Worm (Caenorhabditis elegans): ENCODE results near the gene ufl-1.

Gene ufl-1

DNA sequence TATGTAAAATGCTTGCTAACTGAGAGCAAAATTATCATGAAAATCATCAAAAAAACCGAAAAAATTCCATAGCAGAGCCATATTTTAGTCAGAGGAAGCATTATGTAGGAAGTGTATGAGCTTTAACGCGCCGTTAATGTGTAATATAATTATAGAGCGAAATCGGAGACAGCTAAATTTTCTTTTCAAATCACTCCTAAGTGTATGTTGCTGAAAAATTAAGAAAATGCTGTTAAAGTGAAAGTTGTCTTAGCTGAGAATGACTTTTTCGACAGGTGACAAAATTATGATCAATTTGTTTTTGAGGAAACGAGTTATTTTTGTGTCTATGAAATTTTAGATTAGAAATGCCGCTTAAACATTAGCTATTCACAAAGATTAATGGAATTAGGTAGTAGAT, 38.4 kb upstream of the ufl-1 start, which contains the start of gene srg-50:
Gene srg-50, minus strand, starts transcription at position 101 of the 400 bp plus-strand sequence.
- TF ChIP-seq ets-4 (GFP tag; optimal IDR thresholded peaks at IDR 0.05) (no peak), pha-4 (tag; optimal IDR thresholded peaks at IDR 0.05) (no peak), ztf-18 (tag; optimal IDR thresholded peaks at IDR 0.05) (no peak), hsf-1 (GFP tag; IDR thresholded peaks at IDR 0.05) (no peak)

ce11 chrIV:7072110-7072509, 35.5 kb upstream of the ufl-1 start, which contains the start of gene srg-48:
Gene srg-48 (plus strand): TSS chrIV:7072410.
- TF ChIP-seq egl-44 (GFP tag; IDR thresholded peaks at IDR 0.05): no peak
- TF ChIP-seq rcor-1 (GFP tag; IDR thresholded peaks at IDR 0.05): no peak
- no peak for TF ChIP-seq madf-3 (GFP tag; IDR thresholded peaks at IDR 0.05)

DNA sequence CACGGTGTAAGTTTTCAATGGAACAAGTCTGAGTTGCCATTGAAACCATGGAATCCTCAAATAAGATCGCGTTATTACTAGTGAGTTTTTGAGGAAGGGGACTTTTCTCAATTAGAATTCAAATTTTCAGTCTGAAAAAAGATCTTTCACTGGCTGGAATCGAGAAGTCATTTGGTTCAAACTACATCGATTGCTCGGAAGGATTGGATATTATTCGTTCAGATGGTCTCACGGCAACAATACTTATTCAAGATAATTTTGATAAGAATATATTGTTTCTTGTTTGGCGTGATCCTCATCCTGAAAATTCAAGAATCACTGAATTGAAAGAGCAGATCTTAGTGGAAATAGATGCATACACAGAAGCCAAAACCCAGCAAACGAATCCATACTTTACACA, 30.8 kb upstream of the ufl-1 start:
- no peak for TF ChIP-seq ZK185.1 (tag; optimal IDR thresholded peaks at IDR 0.05; ENCODE audit: poor library complexity, severe bottlenecking)
- TF ChIP-seq let-607 (tag; optimal IDR thresholded peaks at IDR 0.05): no peak
- TF ChIP-seq ceh-91 (GFP tag; IDR thresholded peaks at IDR 0.05): no peak
- TF ChIP-seq lin-35 (GFP tag; optimal IDR thresholded peaks at IDR 0.05): no peak
- no peak for TF ChIP-seq attf-5 (GFP tag; optimal IDR thresholded peaks at IDR 0.05)
- TF ChIP-seq F33H1.4 (GFP tag; IDR thresholded peaks at IDR 0.05): no peak
- TF ChIP-seq lin-54 (GFP tag; optimal IDR thresholded peaks at IDR 0.05): no peak
- TF ChIP-seq nhr-90 (tag; optimal IDR thresholded peaks at IDR 0.05): no peak
- TF ChIP-seq C06A6.2 (GFP tag; conservative IDR thresholded peaks at IDR 0.05): no peak
- TF ChIP-seq athp-1 (tag; optimal IDR thresholded peaks at IDR 0.05): no peak
- TF ChIP-seq ets-4 (GFP tag; optimal IDR thresholded peaks at IDR 0.05): no peak

ce11 chrIV:7065022-7065421, 28.4 kb upstream of the ufl-1 start, which contains the start of gene Y43B11AL.1:
Gene Y43B11AL.1 (plus strand): TSS chrIV:7065322.
- TF ChIP-seq madf-10 (tag; optimal IDR thresholded peaks at IDR 0.05) (no peak), ztf-25 (GFP tag; IDR thresholded peaks at IDR 0.05) (no peak), F49E8.2 (tag; optimal IDR thresholded peaks at IDR 0.05; ENCODE audit: insufficient read depth) (no peak), nfyb-1 (GFP tag; IDR thresholded peaks at IDR 0.05) (no peak), chd-7 (tag; optimal IDR thresholded peaks at IDR 0.05) (no peak), B0336.3 (GFP tag; IDR thresholded peaks at IDR 0.05) (no peak), ztf-18 (tag; optimal IDR thresholded peaks at IDR 0.05) (no peak), hlh-26 (GFP tag; conservative IDR thresholded peaks at IDR 0.05) (no peak), lin-35 (GFP tag; optimal IDR thresholded peaks at IDR 0.05) (no peak), F33H1.4 (GFP tag; IDR thresholded peaks at IDR 0.05) (no peak), die-1 (tag; optimal IDR thresholded peaks at IDR 0.05) (no peak), nhr-27 (tag; optimal IDR thresholded peaks at IDR 0.05) (no peak), F37B4.10 (GFP tag; IDR thresholded peaks at IDR 0.05) (no peak), cebp-2 (GFP tag; IDR thresholded peaks at IDR 0.05) (no peak), lin-40 (tag; optimal IDR thresholded peaks at IDR 0.05) (no peak), egl-18 (GFP tag; IDR thresholded peaks at IDR 0.05) (no peak), ekl-4 (GFP tag; IDR thresholded peaks at IDR 0.05) (no peak), hlh-12 (tag; optimal IDR thresholded peaks at IDR 0.05) (no peak), madf-8 (GFP tag; conservative IDR thresholded peaks at IDR 0.05) (no peak), him-1 (tag; optimal IDR thresholded peaks at IDR 0.05) (no peak)

Data from whole organism, young adult.